Fruit fly (Drosophila melanogaster): ENCODE measurements around the gene Cdk5alpha.

Gene Cdk5alpha

dm6 chr2L:10265129-10265528, 45.6 kb downstream of the Cdk5alpha start, which contains the start of gene Mob3:
TSS of gene Mob3 (plus strand) at chr2L:10265336.
- TF ChIP-seq Sox14 (GFP tag; optimal IDR thresholded peaks at IDR 0.05) (no peak), fkh (GFP tag; optimal IDR thresholded peaks at IDR 0.05) (peak; percentile 43), esn (GFP tag; optimal IDR thresholded peaks at IDR 0.05) (peak; percentile 30)

- no peak for TF ChIP-seq ss (GFP tag; optimal IDR thresholded peaks at IDR 0.05)
- TF ChIP-seq Eip78C (GFP tag) = peak; percentile 43
- TF ChIP-seq CG8632 (GFP tag; optimal IDR thresholded peaks at IDR 0.05) = no peak
- TF ChIP-seq CG11902 (GFP tag; optimal IDR thresholded peaks at IDR 0.05) = no peak
- no peak for TF ChIP-seq CG10631 (GFP tag; optimal IDR thresholded peaks at IDR 0.05)
- TF ChIP-seq CG15336 (GFP tag; IDR thresholded peaks at IDR 0.05) = no peak
- TF ChIP-seq CG3919 (GFP tag; optimal IDR thresholded peaks at IDR 0.05) = no peak
- no peak for TF ChIP-seq cyc (GFP tag; optimal IDR thresholded peaks at IDR 0.05)
- TF ChIP-seq Sox14 (GFP tag; optimal IDR thresholded peaks at IDR 0.05) = no peak
- no peak for TF ChIP-seq salr (GFP tag; optimal IDR thresholded peaks at IDR 0.05)
- TF ChIP-seq CG6276 (GFP tag; optimal IDR thresholded peaks at IDR 0.05) = no peak
- TF ChIP-seq Met (GFP tag; optimal IDR thresholded peaks at IDR 0.05) = no peak
- no peak for TF ChIP-seq CG1621 (tag; optimal IDR thresholded peaks at IDR 0.05)
- no peak for TF ChIP-seq Sox15 (GFP tag; optimal IDR thresholded peaks at IDR 0.05)
- peak; percentile 31 for TF ChIP-seq Eip93F (GFP tag; optimal IDR thresholded peaks at IDR 0.05)
- TF ChIP-seq eg (GFP tag; IDR thresholded peaks at IDR 0.05) = no peak
- no peak for TF ChIP-seq spab (GFP tag; optimal IDR thresholded peaks at IDR 0.05)
- TF ChIP-seq fkh (GFP tag; optimal IDR thresholded peaks at IDR 0.05) = peak; percentile 64
These were observed 46.7 kb downstream of the Cdk5alpha start, which contains the start of gene REPTOR-BP for dm6 chr2L:10263830-10264634. TSS of gene REPTOR-BP (plus strand) at chr2L:10264125.

- no peak for TF ChIP-seq CG31627 (GFP tag; optimal IDR thresholded peaks at IDR 0.05)
- no peak for TF ChIP-seq CG32006 (GFP tag; optimal IDR thresholded peaks at IDR 0.05)
- TF ChIP-seq CG6163 (GFP tag; IDR thresholded peaks at IDR 0.05) = no peak
- TF ChIP-seq CG4318 (GFP tag; optimal IDR thresholded peaks at IDR 0.05) = no peak
- TF ChIP-seq salr (GFP tag; optimal IDR thresholded peaks at IDR 0.05) = no peak
- peak; percentile 18 for TF ChIP-seq Eip78C (GFP tag)
These were observed 47.4 kb downstream of the Cdk5alpha start, which contains the start of gene Rsf1 for dm6 chr2L:10263343-10263744. TSS of gene Rsf1 (minus strand) at chr2L:10263554.

dm6 chr2L:10261774-10262173, 49.0 kb downstream of the Cdk5alpha start:
- TF ChIP-seq CG8119 (GFP tag; IDR thresholded peaks at IDR 0.05) (no peak), vri (GFP tag; optimal IDR thresholded peaks at IDR 0.05) (no peak), Blimp-1 (GFP tag; optimal IDR thresholded peaks at IDR 0.05) (no peak), Sox14 (GFP tag; optimal IDR thresholded peaks at IDR 0.05) (no peak), CG11762 (GFP tag; optimal IDR thresholded peaks at IDR 0.05; ENCODE audit: insufficient read depth) (no peak)

- peak; percentile 37 for TF ChIP-seq CG8632 (GFP tag; optimal IDR thresholded peaks at IDR 0.05)
- no peak for TF ChIP-seq Lpt (GFP tag; optimal IDR thresholded peaks at IDR 0.05)
- peak; percentile 11 for TF ChIP-seq Sox15 (GFP tag; optimal IDR thresholded peaks at IDR 0.05)
- no peak for TF ChIP-seq CG32006 (GFP tag; optimal IDR thresholded peaks at IDR 0.05)
- peak; percentile 25 for TF ChIP-seq CG6854 (GFP tag; optimal IDR thresholded peaks at IDR 0.05)
- no peak for TF ChIP-seq CG10631 (GFP tag; optimal IDR thresholded peaks at IDR 0.05)
- no peak for TF ChIP-seq Hr38 (GFP tag; optimal IDR thresholded peaks at IDR 0.05)
- no peak for TF ChIP-seq CG6276 (GFP tag; optimal IDR thresholded peaks at IDR 0.05)
- peak; percentile 80 for TF ChIP-seq Hr4 (GFP tag; optimal IDR thresholded peaks at IDR 0.05)
- no peak for TF ChIP-seq spab (GFP tag; optimal IDR thresholded peaks at IDR 0.05)
- TF ChIP-seq OdsH (GFP tag; optimal IDR thresholded peaks at IDR 0.05) = peak; percentile 62
- TF ChIP-seq CG6792 (GFP tag; optimal IDR thresholded peaks at IDR 0.05) = peak; percentile 16
- peak; percentile 52 for TF ChIP-seq cyc (GFP tag; optimal IDR thresholded peaks at IDR 0.05)
- peak; percentile 61 for TF ChIP-seq CG3032 (tag; optimal IDR thresholded peaks at IDR 0.05)
- TF ChIP-seq Eip93F (GFP tag; optimal IDR thresholded peaks at IDR 0.05) = no peak
- TF ChIP-seq salr (GFP tag; optimal IDR thresholded peaks at IDR 0.05) = no peak
- no peak for TF ChIP-seq CG9139 (GFP tag; optimal IDR thresholded peaks at IDR 0.05)
- no peak for TF ChIP-seq CG10669 (GFP tag; optimal IDR thresholded peaks at IDR 0.05)
- peak; percentile 71 for TF ChIP-seq Met (GFP tag; optimal IDR thresholded peaks at IDR 0.05)
- peak; percentile 69 for TF ChIP-seq lz (GFP tag; optimal IDR thresholded peaks at IDR 0.05)
- TF ChIP-seq CG11902 (GFP tag; optimal IDR thresholded peaks at IDR 0.05) = peak; percentile 33
- TF ChIP-seq Hr39 (GFP tag; optimal IDR thresholded peaks at IDR 0.05) = no peak
- peak; percentile 42 for TF ChIP-seq Ets21C (GFP tag; optimal IDR thresholded peaks at IDR 0.05)
These were observed 49.8 kb downstream of the Cdk5alpha start, which contains the start of gene Pten for dm6 chr2L:10260750-10261493. TSS of gene Pten (minus strand) at chr2L:10261049.
